Worm (Caenorhabditis elegans) whole organism, mixed stage, embryonic: ENCODE results near the gene C16C8.4.
"Not testable (repeated sequence)": the region's sequence is repeated elsewhere in the genome, so short reads cannot be mapped to it uniquely, and the experiment has no call there.

Experiments used
- M03D4.4 ChIP-seq: sonication (generic microtip); optimal IDR thresholded peaks from 2 replicates; lab custom pipeline; 2017; ENCODE audit warnings: mild to moderate bottlenecking, missing genetic modification characterization, missing compliant biosample characterization
- bed-3 ChIP-seq: fragments of 200-800 bp; sonication (Bioruptor generic); optimal IDR thresholded peaks from 3 replicates; lab custom pipeline; 2018; ENCODE audit warnings: mild to moderate bottlenecking, missing genetic modification characterization, moderate library complexity, missing compliant biosample characterization
- blmp-1 ChIP-seq: fragments of 150-350 bp; optimal IDR thresholded peaks from 2 replicates; lab custom pipeline; 2014; ENCODE audit warnings: missing biosample characterization, missing genetic modification characterization
- ceh-39 ChIP-seq: fragments of 150-350 bp; optimal IDR thresholded peaks from 2 replicates; lab custom pipeline; 2014; ENCODE audit warnings: missing biosample characterization, missing genetic modification characterization
- ceh-83 ChIP-seq: fragments of 200-800 bp; sonication (Bioruptor generic); optimal IDR thresholded peaks from 2 replicates; lab custom pipeline; 2018; ENCODE audit warnings: mild to moderate bottlenecking, missing genetic modification characterization, missing compliant biosample characterization
- drap-1 ChIP-seq: fragments of 200-800 bp; sonication (Bioruptor generic); optimal IDR thresholded peaks from 3 replicates; lab custom pipeline; 2018; ENCODE audit warnings: mild to moderate bottlenecking, missing genetic modification characterization, missing compliant biosample characterization
- elt-1 ChIP-seq: sonication (generic microtip); optimal IDR thresholded peaks from 2 replicates; lab custom pipeline; 2017; ENCODE audit warnings: missing genetic modification characterization, mild to moderate bottlenecking, missing compliant biosample characterization, antibody characterized with exemption, moderate library complexity, borderline replicate concordance; ENCODE audit not compliant: insufficient read depth
- elt-3 ChIP-seq: fragments of 150-350 bp; optimal IDR thresholded peaks from 2 replicates; lab custom pipeline; 2014; ENCODE audit warnings: missing biosample characterization, missing genetic modification characterization
- ham-2 ChIP-seq: fragments of 200-800 bp; sonication (Bioruptor generic); optimal IDR thresholded peaks from 2 replicates; lab custom pipeline; 2018; ENCODE audit warnings: mild to moderate bottlenecking, missing genetic modification characterization, missing compliant biosample characterization
- hlh-1 ChIP-seq: fragments of 150-350 bp; optimal IDR thresholded peaks from 2 replicates; lab custom pipeline; 2014; ENCODE audit warnings: missing biosample characterization, missing genetic modification reagents, missing genetic modification characterization
- lin-13 ChIP-seq: fragments of 150-350 bp; optimal IDR thresholded peaks from 2 replicates; lab custom pipeline; 2014; ENCODE audit warnings: missing biosample characterization, missing genetic modification characterization
- lin-32 ChIP-seq: fragments of 200-800 bp; sonication (Bioruptor generic); optimal IDR thresholded peaks from 2 replicates; lab custom pipeline; 2018; ENCODE audit warnings: mild to moderate bottlenecking, missing genetic modification characterization, missing compliant biosample characterization
- lsy-2 ChIP-seq: fragments of 150-350 bp; optimal IDR thresholded peaks from 2 replicates; lab custom pipeline; 2014; ENCODE audit warnings: missing biosample characterization, missing genetic modification characterization
- mab-5 ChIP-seq: fragments of 150-350 bp; optimal IDR thresholded peaks from 2 replicates; lab custom pipeline; 2014; ENCODE audit warnings: missing biosample characterization, missing genetic modification characterization
- mep-1 ChIP-seq: fragments of 150-350 bp; optimal IDR thresholded peaks from 2 replicates; lab custom pipeline; 2017; ENCODE audit warnings: missing biosample characterization, missing genetic modification reagents, missing genetic modification characterization, inconsistent platforms
- mls-2 ChIP-seq: sonication (generic microtip); optimal IDR thresholded peaks from 2 replicates; lab custom pipeline; 2016; ENCODE audit warnings: mild to moderate bottlenecking, missing genetic modification characterization, moderate library complexity, missing compliant biosample characterization
- nhr-12 ChIP-seq: fragments of 150-350 bp; optimal IDR thresholded peaks from 2 replicates; lab custom pipeline; 2014; ENCODE audit warnings: missing biosample characterization, missing genetic modification characterization
- nhr-2 ChIP-seq: fragments of 150-350 bp; optimal IDR thresholded peaks from 2 replicates; lab custom pipeline; 2014; ENCODE audit warnings: missing biosample characterization, missing genetic modification characterization
- nhr-237 ChIP-seq: fragments of 150-350 bp; optimal IDR thresholded peaks from 2 replicates; lab custom pipeline; 2014; ENCODE audit warnings: missing biosample characterization, missing genetic modification characterization
- nhr-28 ChIP-seq: fragments of 150-350 bp; optimal IDR thresholded peaks from 2 replicates; lab custom pipeline; 2014; ENCODE audit warnings: missing biosample characterization, missing genetic modification characterization
- nhr-76 ChIP-seq: sonication (generic microtip); optimal IDR thresholded peaks from 2 replicates; lab custom pipeline; 2017; ENCODE audit warnings: missing biosample characterization, missing genetic modification characterization
- pha-4 ChIP-seq: fragments of 150-350 bp; optimal IDR thresholded peaks from 2 replicates; lab custom pipeline; 2018; ENCODE audit warnings: missing biosample characterization, missing genetic modification reagents, missing genetic modification characterization
- sem-2 ChIP-seq: fragments of 200-800 bp; sonication (Bioruptor generic); optimal IDR thresholded peaks from 2 replicates; lab custom pipeline; 2018; ENCODE audit warnings: mild to moderate bottlenecking, missing genetic modification characterization, missing compliant biosample characterization
- snpc-4 ChIP-seq: fragments of 150-350 bp; optimal IDR thresholded peaks from 2 replicates; lab custom pipeline; 2014; ENCODE audit warnings: missing biosample characterization, missing genetic modification characterization
- sptf-1 ChIP-seq: sonication (generic microtip); optimal IDR thresholded peaks from 2 replicates; lab custom pipeline; 2017; ENCODE audit warnings: mild to moderate bottlenecking, missing genetic modification characterization, moderate library complexity, missing compliant biosample characterization
- tbx-8 ChIP-seq: fragments of 200-800 bp; sonication (Bioruptor generic); optimal IDR thresholded peaks from 2 replicates; lab custom pipeline; 2018; ENCODE audit warnings: mild to moderate bottlenecking, missing genetic modification characterization, moderate library complexity, missing compliant biosample characterization
- unc-120 ChIP-seq: sonication (generic microtip); optimal IDR thresholded peaks from 2 replicates; lab custom pipeline; 2017; ENCODE audit warnings: missing genetic modification characterization, missing compliant biosample characterization; ENCODE audit not compliant: poor library complexity, severe bottlenecking
- unc-39 ChIP-seq: fragments of 150-350 bp; optimal IDR thresholded peaks from 2 replicates; lab custom pipeline; 2014; ENCODE audit warnings: missing biosample characterization, missing genetic modification characterization
- unc-62 ChIP-seq: fragments of 150-350 bp; optimal IDR thresholded peaks from 2 replicates; lab custom pipeline; 2014; ENCODE audit warnings: missing biosample characterization, missing genetic modification reagents, missing genetic modification characterization
- zip-8 ChIP-seq: fragments of 150-350 bp; optimal IDR thresholded peaks from 2 replicates; lab custom pipeline; 2014; ENCODE audit warnings: missing biosample characterization, missing genetic modification characterization
- ztf-11 ChIP-seq: fragments of 150-350 bp; optimal IDR thresholded peaks from 2 replicates; lab custom pipeline; 2014; ENCODE audit warnings: missing biosample characterization, missing genetic modification characterization

C16C8.4 gene

ce11 chrII:3472316-3472715, 28.1 kb upstream of the C16C8.4 start, which contains the start of gene Y49F6B.12:
Gene Y49F6B.12 (minus strand): TSS chrII:3472416.
- no peak for TF ChIP-seq ceh-39 (tag; lab: Kevin White, UChicago)
- no peak for TF ChIP-seq snpc-4 (tag; lab: Kevin White, UChicago)
- no peak for TF ChIP-seq unc-120 (tag; lab: Kevin White, UChicago)
- no peak for TF ChIP-seq unc-62
- no peak for TF ChIP-seq unc-39 (tag; lab: Kevin White, UChicago)
- no peak for TF ChIP-seq zip-8 (tag; lab: Kevin White, UChicago)
- no peak for TF ChIP-seq hlh-1 (tag; lab: Kevin White, UChicago)
- TF ChIP-seq lsy-2 (tag; lab: Kevin White, UChicago): no peak
- no peak for TF ChIP-seq nhr-12 (tag; lab: Kevin White, UChicago)
- no peak for TF ChIP-seq bed-3 (GFP tag; lab: Kevin White, UChicago)
- no peak for TF ChIP-seq M03D4.4 (tag; lab: Kevin White, UChicago)

- TF ChIP-seq mls-2 (tag; lab: Kevin White, UChicago): no peak
- TF ChIP-seq snpc-4 (tag; lab: Kevin White, UChicago): no peak
- TF ChIP-seq mab-5 (tag; lab: Kevin White, UChicago): no peak
- TF ChIP-seq nhr-28 (tag; lab: Kevin White, UChicago): no peak
- no peak for TF ChIP-seq blmp-1 (tag; lab: Kevin White, UChicago)
- no peak for TF ChIP-seq ceh-83 (GFP tag; lab: Kevin White, UChicago)
- TF ChIP-seq ceh-39 (tag; lab: Kevin White, UChicago): no peak
- TF ChIP-seq unc-39 (tag; lab: Kevin White, UChicago): no peak
- TF ChIP-seq nhr-12 (tag; lab: Kevin White, UChicago): no peak
These were observed 27.4 kb upstream of the C16C8.4 start, which contains the start of gene Y49F6B.13 for ce11 chrII:3471603-3472002. Gene Y49F6B.13 (minus strand): TSS chrII:3471703.

- TF ChIP-seq lin-32: no peak
- no peak for TF ChIP-seq ztf-11 (tag; lab: Kevin White, UChicago)
- no peak for TF ChIP-seq bed-3 (GFP tag; lab: Kevin White, UChicago)
- TF ChIP-seq ceh-83 (GFP tag; lab: Kevin White, UChicago): no peak
- no peak for TF ChIP-seq lin-13 (tag; lab: Kevin White, UChicago)
- no peak for TF ChIP-seq tbx-8 (GFP tag; lab: Kevin White, UChicago)
- TF ChIP-seq nhr-76 (tag; lab: Kevin White, UChicago): no peak
- TF ChIP-seq sem-2 (GFP tag; lab: Kevin White, UChicago): no peak
- TF ChIP-seq zip-8 (tag; lab: Kevin White, UChicago): no peak
- TF ChIP-seq nhr-2 (tag; lab: Kevin White, UChicago): no peak
- no peak for TF ChIP-seq sptf-1 (tag; lab: Kevin White, UChicago)
- no peak for TF ChIP-seq elt-3
- TF ChIP-seq mep-1 (tag; lab: Kevin White, UChicago): no peak
- TF ChIP-seq unc-62: no peak
- TF ChIP-seq nhr-237 (tag; lab: Kevin White, UChicago): no peak
- TF ChIP-seq hlh-1 (tag; lab: Kevin White, UChicago): no peak
- no peak for TF ChIP-seq nhr-28 (tag; lab: Kevin White, UChicago)
- no peak for TF ChIP-seq drap-1
These were observed 26.4 kb upstream of the C16C8.4 start, which contains the start of gene Y49F6B.20 for ce11 chrII:3470549-3470948. Gene Y49F6B.20 (minus strand): TSS chrII:3470649.

ce11 chrII:3464580-3464979, 20.4 kb upstream of the C16C8.4 start, which contains the start of gene C16C8.10:
Gene C16C8.10 (minus strand): TSS chrII:3464680.
- not testable (repeated sequence) for TF ChIP-seq mep-1, nhr-237, M03D4.4 (tag; lab: Kevin White, UChicago)

- TF ChIP-seq pha-4 (no peak), ceh-39 (tag; lab: Kevin White, UChicago) (no peak), hlh-1 (tag; lab: Kevin White, UChicago) (no peak)
These were observed 18.9 kb upstream of the C16C8.4 start, which contains the start of gene C16C8.9 for ce11 chrII:3463097-3463496. Gene C16C8.9 (minus strand): TSS chrII:3463197.

ce11 chrII:3461586-3461985, 17.4 kb upstream of the C16C8.4 start, which contains the start of gene C16C8.8:
Gene C16C8.8 (minus strand): TSS chrII:3461686.
- no peak for TF ChIP-seq unc-39 (tag; lab: Kevin White, UChicago)
- no peak for TF ChIP-seq ham-2 (GFP tag; lab: Kevin White, UChicago)
- no peak for TF ChIP-seq lin-13 (tag; lab: Kevin White, UChicago)
- no peak for TF ChIP-seq sem-2 (GFP tag; lab: Kevin White, UChicago)
- no peak for TF ChIP-seq drap-1
- no peak for TF ChIP-seq pha-4
- TF ChIP-seq elt-1 (tag; lab: Kevin White, UChicago): no peak
- TF ChIP-seq unc-120 (tag; lab: Kevin White, UChicago): no peak
- TF ChIP-seq ceh-83 (GFP tag; lab: Kevin White, UChicago): no peak
- TF ChIP-seq ceh-39 (tag; lab: Kevin White, UChicago): no peak
